Worm (Caenorhabditis elegans): ENCODE data around the gene ZC21.10.

DNA sequence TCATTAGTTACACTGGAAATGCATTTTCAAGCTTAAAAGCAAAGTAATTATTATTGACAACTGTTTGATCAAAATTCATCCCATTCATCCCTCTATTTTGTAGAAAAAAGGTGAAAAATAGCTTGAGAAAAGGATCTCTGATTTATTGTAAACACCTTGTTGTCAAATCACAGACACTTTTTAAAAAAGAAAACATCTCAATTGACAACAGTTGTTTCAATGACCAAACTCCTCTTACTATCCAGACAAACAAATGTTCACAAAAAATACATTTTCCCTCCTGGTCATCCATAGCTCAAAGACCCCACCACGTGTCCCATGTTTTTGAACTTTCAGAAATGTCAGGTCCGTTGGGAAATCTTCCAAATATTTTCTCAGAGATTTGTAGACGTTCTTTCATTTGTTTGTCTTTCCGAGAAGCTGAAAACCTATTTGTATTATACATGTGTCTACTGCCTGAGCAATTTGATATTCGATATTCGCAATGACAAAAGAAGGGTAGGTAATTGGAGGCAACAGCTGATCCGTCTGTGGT is 4.8 kb downstream of the ZC21.10 start, which contains the start of gene trp-1:
- TF ChIP-seq unc-62 (GFP tag; optimal IDR thresholded peaks at IDR 0.05) (no peak), let-526 (GFP tag; IDR thresholded peaks at IDR 0.05) (no peak), F23B12.7 (tag; optimal IDR thresholded peaks at IDR 0.05; ENCODE audit: insufficient read depth) (no peak), madf-3 (GFP tag; IDR thresholded peaks at IDR 0.05) (no peak), ceh-40 (GFP tag; IDR thresholded peaks at IDR 0.05) (no peak), F10E7.11 (tag; optimal IDR thresholded peaks at IDR 0.05) (no peak), attf-5 (GFP tag; optimal IDR thresholded peaks at IDR 0.05) (no peak), Y53F4B.3 (GFP tag; IDR thresholded peaks at IDR 0.05) (no peak), F49E8.2 (tag; optimal IDR thresholded peaks at IDR 0.05; ENCODE audit: insufficient read depth) (no peak), nfya-2 (GFP tag; IDR thresholded peaks at IDR 0.05) (no peak)

Data from whole organism, young adult.